Fruit fly (Drosophila melanogaster) whole organism, embryonic: ENCODE results near the gene h-cup.

Source experiments
- Awh ChIP-seq: fragments of 200-800 bp; sonication (Bioruptor generic); IDR thresholded peaks from 2 replicates; pipeline ENCODE4, ENCODE4 v1.3.6; 2022; ENCODE audit warnings: missing biosample characterization, missing genetic modification characterization
- BEAF-32 ChIP-seq: fragments of 200-800 bp; sonication (Bioruptor generic); optimal IDR thresholded peaks from 3 replicates; lab custom pipeline; 2017; ENCODE audit warnings: missing biosample characterization, missing genetic modification characterization, mild to moderate bottlenecking, moderate library complexity, missing genetic modification reagents
- Blimp-1 ChIP-seq: fragments of 200-800 bp; sonication (Bioruptor generic); optimal IDR thresholded peaks from 3 replicates; lab custom pipeline; 2018; ENCODE audit warnings: missing biosample characterization, missing genetic modification characterization, mild to moderate bottlenecking, moderate library complexity, missing genetic modification reagents
- CG10543 ChIP-seq: fragments of 200-800 bp; sonication (Bioruptor generic); optimal IDR thresholded peaks from 3 replicates; lab custom pipeline; 2017; ENCODE audit warnings: missing biosample characterization, mild to moderate bottlenecking, missing genetic modification characterization, moderate library complexity
- CG12391 ChIP-seq: fragments of 200-800 bp; sonication (Bioruptor generic); optimal IDR thresholded peaks from 3 replicates; lab custom pipeline; 2018; ENCODE audit warnings: missing biosample characterization, mild to moderate bottlenecking, missing genetic modification characterization, moderate library complexity
- CG16779 ChIP-seq: fragments of 200-800 bp; sonication (Bioruptor generic); IDR thresholded peaks from 2 replicates; pipeline ENCODE4 v1.3.6; 2022; ENCODE audit warnings: missing biosample characterization, missing genetic modification characterization
- CG17802 ChIP-seq: fragments of 200-800 bp; sonication (Bioruptor generic); optimal IDR thresholded peaks from 2 replicates; lab custom pipeline; 2018; ENCODE audit warnings: missing biosample characterization, mild to moderate bottlenecking, missing genetic modification characterization, moderate library complexity
- CG17829 ChIP-seq: fragments of 200-800 bp; optimal IDR thresholded peaks from 2 replicates; lab custom pipeline; 2019; ENCODE audit warnings: missing biosample characterization, mild to moderate bottlenecking, missing genetic modification characterization, moderate library complexity
- CG18764 ChIP-seq: fragments of 200-800 bp; sonication (Bioruptor generic); optimal IDR thresholded peaks from 3 replicates; lab custom pipeline; 2016; ENCODE audit warnings: missing biosample characterization, missing genetic modification characterization
- CG3726 ChIP-seq: fragments of 200-800 bp; sonication (Bioruptor generic); IDR thresholded peaks from 3 replicates; pipeline ENCODE4, ENCODE4 v1.3.6; 2022; ENCODE audit warnings: missing biosample characterization, missing genetic modification characterization
- CG3847 ChIP-seq: fragments of 200-800 bp; sonication (Bioruptor generic); IDR thresholded peaks from 2 replicates; pipeline ENCODE4 v1.3.6; 2022; ENCODE audit warnings: missing biosample characterization, missing genetic modification characterization
- CG4282 ChIP-seq: fragments of 200-800 bp; sonication (Bioruptor generic); optimal IDR thresholded peaks from 2 replicates; lab custom pipeline; 2016; ENCODE audit warnings: missing biosample characterization, missing genetic modification characterization
- CG7556 ChIP-seq: fragments of 200-800 bp; sonication (Bioruptor generic); optimal IDR thresholded peaks from 2 replicates; lab custom pipeline; 2017; ENCODE audit warnings: missing biosample characterization, mild to moderate bottlenecking, missing genetic modification characterization
- CG8089 ChIP-seq: fragments of 200-800 bp; sonication (Bioruptor generic); optimal IDR thresholded peaks from 3 replicates; lab custom pipeline; 2016; ENCODE audit warnings: missing biosample characterization, missing genetic modification characterization
- CG8281 ChIP-seq: fragments of 200-800 bp; sonication (Bioruptor generic); optimal IDR thresholded peaks from 2 replicates; lab custom pipeline; 2018; ENCODE audit warnings: missing biosample characterization, mild to moderate bottlenecking, missing genetic modification characterization, moderate library complexity
- CG8765 ChIP-seq: fragments of 200-800 bp; sonication (Bioruptor generic); IDR thresholded peaks from 2 replicates; pipeline ENCODE4 v1.3.6; 2022; ENCODE audit warnings: missing biosample characterization, missing genetic modification characterization
- CG9817 ChIP-seq: fragments of 200-800 bp; sonication (Bioruptor generic); optimal IDR thresholded peaks from 2 replicates; lab custom pipeline; 2018; ENCODE audit warnings: missing biosample characterization, mild to moderate bottlenecking, missing genetic modification characterization, moderate library complexity
- CTCF ChIP-seq: fragments of 200-800 bp; sonication (Bioruptor generic); optimal IDR thresholded peaks from 2 replicates; lab custom pipeline; 2017; ENCODE audit warnings: missing biosample characterization, mild to moderate bottlenecking, missing genetic modification characterization, moderate library complexity
- Dad ChIP-seq: fragments of 200-800 bp; sonication (Bioruptor generic); optimal IDR thresholded peaks from 3 replicates; lab custom pipeline; 2016; ENCODE audit warnings: missing biosample characterization, missing genetic modification characterization
- Dbx ChIP-seq: fragments of 200-800 bp; sonication (Bioruptor generic); IDR thresholded peaks from 3 replicates; pipeline ENCODE4 v1.3.6; 2022; ENCODE audit warnings: missing biosample characterization, missing genetic modification characterization
- GATAe ChIP-seq: fragments of 200-800 bp; sonication (Bioruptor generic); conservative IDR thresholded peaks from 2 replicates; pipeline ENCODE4 v1.3.6; 2022; ENCODE audit warnings: missing biosample characterization, missing genetic modification characterization
- Taf1 ChIP-seq: fragments of 200-800 bp; sonication (Bioruptor generic); IDR thresholded peaks from 2 replicates; pipeline ENCODE4 v1.3.6; 2022; ENCODE audit warnings: missing biosample characterization, missing genetic modification characterization
- ab ChIP-seq: fragments of 200-800 bp; sonication (Bioruptor generic); optimal IDR thresholded peaks from 2 replicates; lab custom pipeline; 2016; ENCODE audit warnings: missing biosample characterization, missing genetic modification characterization
- al ChIP-seq: fragments of 200-800 bp; sonication (Bioruptor generic); IDR thresholded peaks from 2 replicates; pipeline ENCODE4 v1.3.6; 2022; ENCODE audit warnings: missing biosample characterization, missing genetic modification characterization
- ap ChIP-seq: fragments of 200-800 bp; sonication (Bioruptor generic); IDR thresholded peaks from 2 replicates; pipeline ENCODE4 v1.3.6; 2022; ENCODE audit warnings: missing biosample characterization, missing genetic modification characterization
- bcd ChIP-seq: fragments of 200-800 bp; sonication (Bioruptor generic); optimal IDR thresholded peaks from 2 replicates; lab custom pipeline; 2017; ENCODE audit warnings: missing biosample characterization, mild to moderate bottlenecking, missing genetic modification characterization
- bigmax ChIP-seq: fragments of 200-800 bp; sonication (Bioruptor generic); optimal IDR thresholded peaks from 2 replicates; lab custom pipeline; 2018; ENCODE audit warnings: missing biosample characterization, mild to moderate bottlenecking, missing genetic modification characterization
- cad ChIP-seq: fragments of >200 bp; optimal IDR thresholded peaks from 2 replicates; lab custom pipeline; 2017; ENCODE audit warnings: missing biosample characterization, missing genetic modification characterization
- cato ChIP-seq: fragments of 200-800 bp; sonication (Bioruptor generic); optimal IDR thresholded peaks from 2 replicates; lab custom pipeline; 2016; ENCODE audit warnings: missing biosample characterization, missing genetic modification characterization, borderline replicate concordance
- caup ChIP-seq: fragments of 200-800 bp; sonication (Bioruptor generic); optimal IDR thresholded peaks from 3 replicates; lab custom pipeline; 2017; ENCODE audit warnings: missing biosample characterization, mild to moderate bottlenecking, missing genetic modification characterization, moderate library complexity; ENCODE audit not compliant: severe bottlenecking
- emc ChIP-seq: fragments of 200-800 bp; sonication (Bioruptor generic); optimal IDR thresholded peaks from 2 replicates; lab custom pipeline; 2016; ENCODE audit warnings: missing biosample characterization, missing genetic modification characterization
- fd3F ChIP-seq: fragments of 200-800 bp; sonication (Bioruptor generic); optimal IDR thresholded peaks from 2 replicates; lab custom pipeline; 2018; ENCODE audit warnings: missing biosample characterization, mild to moderate bottlenecking, missing genetic modification characterization, moderate library complexity
- fd64A ChIP-seq: fragments of 200-800 bp; sonication (Bioruptor generic); optimal IDR thresholded peaks from 3 replicates; lab custom pipeline; 2018; ENCODE audit warnings: missing biosample characterization, mild to moderate bottlenecking, missing genetic modification characterization
- gcm ChIP-seq: fragments of 200-800 bp; sonication (Bioruptor generic); optimal IDR thresholded peaks from 2 replicates; lab custom pipeline; 2019; ENCODE audit warnings: missing biosample characterization, mild to moderate bottlenecking, missing genetic modification characterization, moderate library complexity
- grn ChIP-seq: fragments of 200-800 bp; sonication (Bioruptor generic); optimal IDR thresholded peaks from 3 replicates; lab custom pipeline; 2017; ENCODE audit warnings: missing biosample characterization, missing genetic modification characterization
- gsb ChIP-seq: fragments of 200-800 bp; sonication (Bioruptor generic); IDR thresholded peaks from 2 replicates; pipeline ENCODE4 v1.3.6; 2022; ENCODE audit warnings: missing biosample characterization, missing genetic modification characterization
- hb ChIP-seq: fragments of 200-800 bp; sonication (Bioruptor generic); IDR thresholded peaks from 3 replicates; pipeline ENCODE4 v1.3.6; 2022; ENCODE audit warnings: missing biosample characterization, missing genetic modification characterization; ENCODE audit not compliant: partially characterized antibody
- jigr1 ChIP-seq: fragments of 200-800 bp; sonication (Bioruptor generic); IDR thresholded peaks from 3 replicates; pipeline ENCODE4 v1.3.6; 2022; ENCODE audit warnings: missing biosample characterization, missing genetic modification characterization
- kay ChIP-seq: fragments of 200-800 bp; sonication (Bioruptor generic); optimal IDR thresholded peaks from 2 replicates; lab custom pipeline; 2016; ENCODE audit warnings: missing biosample characterization, missing genetic modification characterization
- kni ChIP-seq: fragments of 200-800 bp; sonication (Bioruptor generic); optimal IDR thresholded peaks from 3 replicates; lab custom pipeline; 2017; ENCODE audit warnings: mild to moderate bottlenecking, missing biosample characterization, missing genetic modification reagents, missing genetic modification characterization
- maf-S ChIP-seq: fragments of 200-800 bp; sonication (Bioruptor generic); optimal IDR thresholded peaks from 2 replicates; lab custom pipeline; 2016; ENCODE audit warnings: missing biosample characterization, missing genetic modification characterization
- oc ChIP-seq: fragments of 200-800 bp; sonication (Bioruptor generic); optimal IDR thresholded peaks from 2 replicates; lab custom pipeline; 2018; ENCODE audit warnings: missing biosample characterization, mild to moderate bottlenecking, missing genetic modification characterization, moderate library complexity
- pum ChIP-seq: fragments of 200-800 bp; sonication (Bioruptor generic); optimal IDR thresholded peaks from 2 replicates; lab custom pipeline; 2016; ENCODE audit warnings: missing biosample characterization, missing genetic modification characterization
- slp2 ChIP-seq: fragments of 200-800 bp; sonication (Bioruptor generic); optimal IDR thresholded peaks from 2 replicates; lab custom pipeline; 2016; ENCODE audit warnings: missing biosample characterization, missing genetic modification characterization
- sqz ChIP-seq: fragments of 200-800 bp; sonication (Bioruptor generic); optimal IDR thresholded peaks from 3 replicates; lab custom pipeline; 2018; ENCODE audit warnings: missing biosample characterization, mild to moderate bottlenecking, missing genetic modification characterization
- sug ChIP-seq: fragments of 200-800 bp; optimal IDR thresholded peaks from 2 replicates; lab custom pipeline; 2019; ENCODE audit warnings: missing biosample characterization, mild to moderate bottlenecking, missing genetic modification characterization, moderate library complexity
- wdn ChIP-seq: fragments of 200-800 bp; sonication (Bioruptor generic); IDR thresholded peaks from 2 replicates; pipeline ENCODE4 v1.3.6; 2022; ENCODE audit warnings: missing biosample characterization, missing genetic modification characterization
- zen2 ChIP-seq: fragments of 200-800 bp; sonication (Bioruptor generic); IDR thresholded peaks from 3 replicates; pipeline ENCODE4 v1.3.6; 2022; ENCODE audit warnings: missing biosample characterization, missing genetic modification characterization; ENCODE audit not compliant: partially characterized antibody
- zfh2 ChIP-seq: fragments of 200-800 bp; sonication (Bioruptor generic); optimal IDR thresholded peaks from 2 replicates; lab custom pipeline; 2016; ENCODE audit warnings: missing biosample characterization, missing genetic modification characterization

h-cup gene

dm6 chr3R:15382851-15383250 lies at the start of gene h-cup:
TSS of gene h-cup (minus strand) at chr3R:15382951.
- TF ChIP-seq zen2: no peak
- no peak for TF ChIP-seq fd64A
- TF ChIP-seq Awh (GFP tag; lab: Robert Waterston, UW): no peak
- TF ChIP-seq gsb: no peak
- no peak for TF ChIP-seq cato (GFP tag; lab: Kevin White, UChicago)
- no peak for TF ChIP-seq CG12391 (tag; lab: Kevin White, UChicago)
- no peak for TF ChIP-seq al (GFP tag; lab: Robert Waterston, UW)
- TF ChIP-seq bcd (GFP tag; lab: Kevin White, UChicago): no peak
- TF ChIP-seq cad (GFP tag; lab: Kevin White, UChicago): no peak
- no peak for TF ChIP-seq GATAe (GFP tag; lab: Robert Waterston, UW)
- no peak for TF ChIP-seq gcm (GFP tag; lab: Kevin White, UChicago)
- no peak for TF ChIP-seq kni (GFP tag; lab: Kevin White, UChicago)
- TF ChIP-seq wdn (GFP tag; lab: Robert Waterston, UW): no peak
- TF ChIP-seq bigmax (GFP tag; lab: Kevin White, UChicago): no peak
- TF ChIP-seq CG17829 (tag; lab: Kevin White, UChicago): no peak
- no peak for TF ChIP-seq Dbx (GFP tag; lab: Robert Waterston, UW)
- no peak for TF ChIP-seq CG18764 (GFP tag; lab: Kevin White, UChicago)

DNA sequence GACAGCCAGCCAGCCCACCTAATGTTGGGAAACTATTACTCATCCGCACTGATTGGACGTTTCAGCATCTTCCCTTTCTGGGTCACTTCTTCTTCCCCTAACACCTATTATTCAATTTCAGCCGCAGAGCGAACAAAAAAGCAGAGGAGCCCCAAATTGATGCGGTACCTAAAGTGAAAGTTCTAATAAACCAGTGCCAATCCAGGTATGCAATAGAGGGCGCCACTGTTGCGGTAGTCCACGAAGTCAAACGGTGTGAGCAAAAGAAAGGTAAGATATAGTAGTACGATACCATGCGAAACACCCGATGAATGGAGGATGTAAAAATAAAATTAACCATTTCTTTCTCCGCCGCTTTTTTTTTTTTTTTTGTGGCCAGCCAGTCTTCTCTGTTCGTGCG lies 48.4 kb upstream of the h-cup start:
- TF ChIP-seq ap (no peak), pum (no peak), CG7556 (GFP tag; lab: Kevin White, UChicago) (no peak), CTCF (GFP tag; lab: Kevin White, UChicago) (peak; percentile 84), zfh2 (GFP tag; lab: Kevin White, UChicago) (no peak), Blimp-1 (GFP tag; lab: Kevin White, UChicago) (peak; percentile 84), CG3726 (GFP tag; lab: Robert Waterston, UW) (no peak), jigr1 (no peak), CG4282 (GFP tag; lab: Kevin White, UChicago) (no peak), caup (GFP tag; lab: Kevin White, UChicago) (no peak), hb (GFP tag; lab: Robert Waterston, UW) (no peak)

DNA sequence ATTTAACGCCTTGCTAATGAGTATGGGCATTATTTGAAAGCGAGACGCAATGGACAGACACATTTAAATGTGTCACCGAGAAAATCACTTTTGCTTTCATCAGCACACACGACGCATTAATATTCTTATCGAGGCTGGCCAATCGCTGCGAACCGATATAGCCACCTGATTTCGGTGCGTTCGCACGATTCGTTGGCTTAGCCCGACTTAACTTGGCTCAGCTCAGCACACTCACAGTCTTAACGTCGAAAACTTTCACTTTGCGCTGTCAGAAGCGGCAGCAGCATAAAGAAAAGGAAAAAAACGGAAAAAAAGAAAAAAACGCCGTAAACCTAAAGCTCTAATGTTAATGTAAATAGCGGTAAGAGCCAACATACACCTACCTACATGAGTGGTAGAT lies 47.6 kb upstream of the h-cup start:
- TF ChIP-seq CG7556 (GFP tag; lab: Kevin White, UChicago) (no peak), BEAF-32 (GFP tag; lab: Kevin White, UChicago) (no peak), Blimp-1 (GFP tag; lab: Kevin White, UChicago) (peak; percentile 98), oc (tag; lab: Kevin White, UChicago) (peak; percentile 74), grn (GFP tag; lab: Kevin White, UChicago) (peak; percentile 27), sqz (GFP tag; lab: Kevin White, UChicago) (peak; percentile 23), sug (tag; lab: Kevin White, UChicago) (no peak), kni (GFP tag; lab: Kevin White, UChicago) (peak; percentile 28)
- TF ChIP-seq, all 482 proteins: peak for 5

DNA sequence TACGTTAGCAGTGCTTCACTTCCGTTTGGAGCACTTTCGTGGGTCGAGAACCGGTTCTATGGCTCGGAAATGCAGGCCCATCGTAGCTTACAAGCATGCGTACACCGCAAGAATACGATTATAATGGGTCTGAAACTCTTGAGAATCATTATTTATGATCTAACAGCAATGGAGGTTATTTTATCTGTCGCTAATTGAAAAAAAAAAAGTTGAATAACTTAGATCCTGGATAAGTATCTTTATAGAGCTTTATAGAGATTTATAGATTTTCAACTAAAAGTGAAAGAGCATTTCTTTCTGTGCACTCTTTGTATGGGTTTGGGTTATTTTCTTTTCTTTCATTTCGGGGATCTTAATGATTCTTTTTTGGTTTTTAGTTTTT lies 45.1 kb upstream of the h-cup start:
- no peak for TF ChIP-seq Dad (GFP tag; lab: Kevin White, UChicago)
- no peak for TF ChIP-seq CG8281 (tag; lab: Kevin White, UChicago)
- TF ChIP-seq slp2: peak; percentile 30
- peak; percentile 16 for TF ChIP-seq CG9817 (tag; lab: Kevin White, UChicago)
- TF ChIP-seq CG10543 (GFP tag; lab: Kevin White, UChicago): no peak
- peak; percentile 17 for TF ChIP-seq kay (GFP tag; lab: Kevin White, UChicago)
- no peak for TF ChIP-seq maf-S (GFP tag; lab: Kevin White, UChicago)
- TF ChIP-seq CG3847 (GFP tag; lab: Robert Waterston, UW): no peak
- TF ChIP-seq CG16779 (GFP tag; lab: Robert Waterston, UW): no peak
- peak; percentile 39 for TF ChIP-seq CG8089 (GFP tag; lab: Kevin White, UChicago)
- TF ChIP-seq Taf1 (GFP tag; lab: Robert Waterston, UW): no peak
- no peak for TF ChIP-seq emc (GFP tag; lab: Kevin White, UChicago)
- no peak for TF ChIP-seq CG17802 (tag; lab: Kevin White, UChicago)
- TF ChIP-seq fd3F (GFP tag; lab: Kevin White, UChicago): no peak
- no peak for TF ChIP-seq ab (GFP tag; lab: Kevin White, UChicago)
- TF ChIP-seq CG8765: no peak
